Worm (Caenorhabditis elegans): ENCODE results near the gene F35F11.2.

ce11 chrIV:4013621-4014020 lies 26.5 kb upstream of the F35F11.2 start:
- TF ChIP-seq fos-1 (tag; optimal IDR thresholded peaks at IDR 0.05): no peak
- no peak for TF ChIP-seq mdl-1 (tag; optimal IDR thresholded peaks at IDR 0.05)
- TF ChIP-seq nhr-11 (tag; optimal IDR thresholded peaks at IDR 0.05): no peak
- TF ChIP-seq dmd-4 (tag; optimal IDR thresholded peaks at IDR 0.05): no peak
- TF ChIP-seq nhr-25 (tag; optimal IDR thresholded peaks at IDR 0.05): no peak
- TF ChIP-seq ama-1 (optimal IDR thresholded peaks at IDR 0.05): no peak
- no peak for TF ChIP-seq unc-62 (GFP tag; optimal IDR thresholded peaks at IDR 0.05)
- TF ChIP-seq lin-39 (tag; optimal IDR thresholded peaks at IDR 0.05): no peak
- TF ChIP-seq ceh-82 (tag; optimal IDR thresholded peaks at IDR 0.05): no peak
- TF ChIP-seq F13H6.1 (tag; optimal IDR thresholded peaks at IDR 0.05): no peak
- TF ChIP-seq sem-4 (tag; optimal IDR thresholded peaks at IDR 0.05): no peak
- no peak for TF ChIP-seq skn-1 (tag; optimal IDR thresholded peaks at IDR 0.05)
- TF ChIP-seq sma-3 (GFP tag; optimal IDR thresholded peaks at IDR 0.05): no peak
- TF ChIP-seq lin-13 (GFP tag; optimal IDR thresholded peaks at IDR 0.05): no peak
